Worm (Caenorhabditis elegans) whole organism, early embryonic: ENCODE data around the gene C18D4.12.

ENCODE experiments used
- aly-1 ChIP-seq: sonication (generic microtip); optimal IDR thresholded peaks from 2 replicates; lab custom pipeline; 2016; ENCODE audit warnings: missing genetic modification characterization, missing compliant biosample characterization
- ama-1 ChIP-seq: fragments of 150-350 bp; optimal IDR thresholded peaks from 2 replicates; lab custom pipeline; 2014
- ceh-36 ChIP-seq: sonication (generic microtip); optimal IDR thresholded peaks from 2 replicates; lab custom pipeline; 2016; ENCODE audit warnings: missing genetic modification characterization, inconsistent platforms, missing compliant biosample characterization
- ets-7 ChIP-seq: sonication (generic microtip); optimal IDR thresholded peaks from 2 replicates; lab custom pipeline; 2016; ENCODE audit warnings: missing genotype, missing genetic modification characterization, missing compliant biosample characterization
- flt-1 ChIP-seq: fragments of 200-800 bp; sonication (Bioruptor generic); IDR thresholded peaks from 2 replicates; pipeline ENCODE4 v1.3.6; 2022; ENCODE audit warnings: missing genetic modification characterization, missing compliant biosample characterization
- hnd-1 ChIP-seq: sonication (generic microtip); optimal IDR thresholded peaks from 2 replicates; lab custom pipeline; 2016; ENCODE audit warnings: missing genetic modification characterization, missing compliant biosample characterization
- sea-1 ChIP-seq: fragments of 200-800 bp; sonication (Bioruptor generic); conservative IDR thresholded peaks from 2 replicates; pipeline ENCODE4 v1.3.6; 2022; ENCODE audit warnings: missing genetic modification characterization, missing compliant biosample characterization
- tbx-11 ChIP-seq: fragments of 200-800 bp; sonication (Bioruptor generic); IDR thresholded peaks from 2 replicates; pipeline ENCODE4 v1.3.6; 2022; ENCODE audit warnings: missing genetic modification characterization, missing compliant biosample characterization
- tra-4 ChIP-seq: sonication (generic microtip); optimal IDR thresholded peaks from 2 replicates; lab custom pipeline; 2017; ENCODE audit warnings: missing genetic modification characterization, missing compliant biosample characterization

DNA sequence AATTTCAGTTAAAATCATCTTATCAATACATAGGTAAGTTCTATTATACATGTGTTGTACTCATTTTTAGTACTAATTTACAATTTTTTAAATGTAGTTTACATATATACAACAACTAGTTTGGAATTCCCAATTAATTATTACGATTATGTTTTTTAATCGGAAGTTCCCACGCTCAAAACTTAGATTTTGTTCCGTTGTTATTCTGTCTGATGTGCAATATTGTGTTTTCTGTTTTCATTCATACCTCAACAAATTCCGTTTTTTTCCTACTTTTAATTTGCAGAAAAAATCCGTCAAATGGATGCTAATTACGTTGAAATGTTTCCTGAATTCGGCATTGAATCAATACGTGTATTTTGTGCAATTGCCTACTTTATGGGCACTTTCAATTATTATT is 24.1 kb downstream of the C18D4.12 start, which contains the start of gene srw-31:
- no peak for TF ChIP-seq ets-7 (tag; lab: Kevin White, UChicago)
- TF ChIP-seq ama-1 (lab: Kevin White, UChicago): no peak
- no peak for TF ChIP-seq tbx-11 (GFP tag; lab: Robert Waterston, UW)
- TF ChIP-seq tra-4 (tag; lab: Kevin White, UChicago): no peak
- TF ChIP-seq flt-1 (GFP tag; lab: Robert Waterston, UW): no peak
- no peak for TF ChIP-seq ceh-36 (tag; lab: Kevin White, UChicago)
- no peak for TF ChIP-seq aly-1 (tag; lab: Kevin White, UChicago)
- no peak for TF ChIP-seq hnd-1 (tag; lab: Kevin White, UChicago)
- no peak for TF ChIP-seq sea-1 (GFP tag; lab: Robert Waterston, UW)
